Worm (Caenorhabditis elegans) whole organism, L1 larva: ENCODE data around the gene npp-23.

Experiments
- F16B12.6 ChIP-seq: fragments of 150-350 bp; optimal IDR thresholded peaks from 2 replicates; lab custom pipeline; 2014; ENCODE audit warnings: missing biosample characterization, missing genetic modification characterization
- Y116A8C.19 ChIP-seq: sonication (generic microtip); optimal IDR thresholded peaks from 2 replicates; lab custom pipeline; 2016; ENCODE audit warnings: missing compliant biosample characterization, missing genetic modification characterization, borderline replicate concordance
- aha-1 ChIP-seq: fragments of 150-350 bp; optimal IDR thresholded peaks from 2 replicates; lab custom pipeline; 2014; ENCODE audit warnings: missing biosample characterization, missing genetic modification characterization
- alr-1 ChIP-seq: fragments of 200-800 bp; sonication (Bioruptor generic); optimal IDR thresholded peaks from 2 replicates; lab custom pipeline; 2018; ENCODE audit warnings: borderline replicate concordance, mild to moderate bottlenecking, missing genetic modification characterization, missing compliant biosample characterization
- aly-2 ChIP-seq: fragments of 150-350 bp; optimal IDR thresholded peaks from 2 replicates; lab custom pipeline; 2014; ENCODE audit warnings: missing biosample characterization, missing genetic modification characterization
- ama-1 ChIP-seq: fragments of 150-350 bp; optimal IDR thresholded peaks from 2 replicates; lab custom pipeline; 2014
- blmp-1 ChIP-seq: fragments of 150-350 bp; optimal IDR thresholded peaks from 2 replicates; lab custom pipeline; 2014; ENCODE audit warnings: missing biosample characterization, missing genetic modification characterization
- ceh-8 ChIP-seq: fragments of 200-800 bp; sonication (Bioruptor generic); optimal IDR thresholded peaks from 2 replicates; lab custom pipeline; 2018; ENCODE audit warnings: mild to moderate bottlenecking, missing genetic modification characterization, moderate library complexity, missing compliant biosample characterization
- ceh-88 ChIP-seq: fragments of 200-800 bp; sonication (Bioruptor generic); IDR thresholded peaks from 2 replicates; pipeline ENCODE4 v1.3.6; 2022; ENCODE audit warnings: missing genetic modification characterization, missing compliant biosample characterization
- ceh-90 ChIP-seq: sonication (generic microtip); optimal IDR thresholded peaks from 2 replicates; lab custom pipeline; 2016; ENCODE audit warnings: missing genetic modification characterization, missing compliant biosample characterization
- dpl-1 ChIP-seq, 3 experiments: fragments of 150-350 bp in 2 of 3; sonication (generic microtip) in 1 of 3; optimal IDR thresholded peaks; 2 replicates each; lab custom pipeline; 2014 to 2017; ENCODE audit warnings: missing biosample characterization in 3 of 3, missing genetic modification characterization in 3 of 3, missing genetic modification reagents in 3 of 3
- dsc-1 ChIP-seq: sonication (generic microtip); optimal IDR thresholded peaks from 2 replicates; lab custom pipeline; 2016; ENCODE audit warnings: mild to moderate bottlenecking, missing genetic modification characterization, missing compliant biosample characterization
- efl-1 ChIP-seq, 4 experiments: fragments of 150-350 bp; optimal IDR thresholded peaks in 3 of 4; peaks in 1 of 4; 1 replicate in 1 of 4; 2 replicates in 3 of 4; lab custom pipeline; 2014; ENCODE audit warnings: missing biosample characterization in 2 of 4, missing genetic modification characterization in 2 of 4, missing genetic modification reagents in 2 of 4
- efl-3 ChIP-seq: fragments of 200-800 bp; sonication (Bioruptor generic); optimal IDR thresholded peaks from 2 replicates; lab custom pipeline; 2018; ENCODE audit warnings: mild to moderate bottlenecking, missing genetic modification characterization, missing compliant biosample characterization
- elt-3 ChIP-seq, 6 experiments: fragments of 150-350 bp in 1 of 6; sonication (generic microtip); optimal IDR thresholded peaks; 2 replicates each; lab custom pipeline; 2017 to 2018; ENCODE audit warnings: missing biosample characterization in 6 of 6, missing genetic modification characterization in 6 of 6, inconsistent platforms in 1 of 6
- fkh-10 ChIP-seq: sonication (generic microtip); optimal IDR thresholded peaks from 2 replicates; lab custom pipeline; 2017; ENCODE audit warnings: missing biosample characterization, missing genetic modification reagents, missing genetic modification characterization
- grh-1 ChIP-seq: fragments of 200-800 bp; sonication (Bioruptor generic); IDR thresholded peaks from 2 replicates; pipeline ENCODE4 v1.3.6; 2022; ENCODE audit warnings: missing genetic modification reagents, missing genetic modification characterization, missing compliant biosample characterization
- hlh-17 ChIP-seq: fragments of 200-800 bp; sonication (Bioruptor generic); optimal IDR thresholded peaks from 2 replicates; lab custom pipeline; 2018; ENCODE audit warnings: missing genetic modification characterization, mild to moderate bottlenecking, missing compliant biosample characterization, moderate library complexity, borderline replicate concordance
- hpl-2 ChIP-seq: fragments of 150-350 bp; optimal IDR thresholded peaks from 2 replicates; lab custom pipeline; 2014; ENCODE audit warnings: missing biosample characterization, missing genetic modification reagents, missing genetic modification characterization
- irx-1 ChIP-seq: sonication (generic microtip); optimal IDR thresholded peaks from 2 replicates; lab custom pipeline; 2016; ENCODE audit warnings: missing genetic modification characterization, missing compliant biosample characterization
- jun-1 ChIP-seq: fragments of 150-350 bp; optimal IDR thresholded peaks from 2 replicates; lab custom pipeline; 2014; ENCODE audit warnings: missing biosample characterization, missing genetic modification reagents, missing genetic modification characterization
- lin-14 ChIP-seq: fragments of 200-800 bp; sonication (Bioruptor generic); optimal IDR thresholded peaks from 2 replicates; lab custom pipeline; 2018; ENCODE audit warnings: mild to moderate bottlenecking, missing genetic modification characterization, moderate library complexity, missing compliant biosample characterization
- lin-15B ChIP-seq: fragments of 150-350 bp; sonication (generic microtip); optimal IDR thresholded peaks from 3 replicates; lab custom pipeline; 2014; ENCODE audit warnings: missing biosample characterization, missing genetic modification characterization
- lin-35 ChIP-seq, 2 experiments: fragments of 150-350 bp; optimal IDR thresholded peaks; 2 replicates each; lab custom pipeline; 2014; ENCODE audit warnings: missing biosample characterization in 2 of 2, missing genetic modification characterization in 2 of 2, missing genetic modification reagents in 2 of 2
- lin-39 ChIP-seq: fragments of 150-350 bp; optimal IDR thresholded peaks from 2 replicates; lab custom pipeline; 2014; ENCODE audit warnings: missing biosample characterization, missing genetic modification reagents, missing genetic modification characterization
- lsy-2 ChIP-seq, 2 experiments: fragments of 150-350 bp; optimal IDR thresholded peaks; 2 replicates each; lab custom pipeline; 2014; ENCODE audit warnings: missing biosample characterization in 2 of 2, missing genetic modification characterization in 2 of 2
- mab-9 ChIP-seq: fragments of 200-800 bp; sonication (Bioruptor generic); IDR thresholded peaks from 2 replicates; pipeline ENCODE4 v1.3.6; 2022; ENCODE audit warnings: missing genetic modification reagents, missing genetic modification characterization, missing compliant biosample characterization
- mdl-1 ChIP-seq, 2 experiments: fragments of 150-350 bp; optimal IDR thresholded peaks; 2 replicates each; lab custom pipeline; 2014 to 2017; ENCODE audit warnings: missing biosample characterization in 2 of 2, missing genetic modification characterization in 2 of 2, inconsistent platforms in 1 of 2
- mep-1 ChIP-seq: fragments of 150-350 bp; optimal IDR thresholded peaks from 2 replicates; lab custom pipeline; 2014; ENCODE audit warnings: missing biosample characterization, missing genetic modification characterization
- nhr-47 ChIP-seq: sonication (generic microtip); optimal IDR thresholded peaks from 2 replicates; lab custom pipeline; 2016; ENCODE audit warnings: mild to moderate bottlenecking, missing genetic modification characterization, moderate library complexity, missing compliant biosample characterization
- nhr-71 ChIP-seq: sonication (generic microtip); optimal IDR thresholded peaks from 2 replicates; lab custom pipeline; 2016; ENCODE audit warnings: mild to moderate bottlenecking, missing genetic modification characterization, moderate library complexity, missing compliant biosample characterization
- nhr-76 ChIP-seq: sonication (generic microtip); optimal IDR thresholded peaks from 2 replicates; lab custom pipeline; 2017; ENCODE audit warnings: missing biosample characterization, missing genetic modification characterization
- nhr-77 ChIP-seq: fragments of 150-350 bp; optimal IDR thresholded peaks from 2 replicates; lab custom pipeline; 2014; ENCODE audit warnings: missing biosample characterization, missing genetic modification characterization
- nhr-84 ChIP-seq: sonication (generic microtip); optimal IDR thresholded peaks from 2 replicates; lab custom pipeline; 2017; ENCODE audit warnings: missing biosample characterization, missing genetic modification characterization
- nhr-85 ChIP-seq: sonication (generic microtip); peaks from one replicate; lab custom pipeline; 2016; ENCODE audit warnings: missing genetic modification characterization, inconsistent platforms, missing compliant biosample characterization
- nhr-90 ChIP-seq: sonication (generic microtip); optimal IDR thresholded peaks from 2 replicates; lab custom pipeline; 2016; ENCODE audit warnings: mild to moderate bottlenecking, missing genetic modification characterization, missing compliant biosample characterization; ENCODE audit not compliant: poor library complexity
- skn-1 ChIP-seq: fragments of 150-350 bp; optimal IDR thresholded peaks from 2 replicates; lab custom pipeline; 2014; ENCODE audit warnings: missing biosample characterization, missing genetic modification characterization
- snu-23 ChIP-seq: sonication (generic microtip); optimal IDR thresholded peaks from 2 replicates; lab custom pipeline; 2016; ENCODE audit warnings: missing genetic modification characterization, missing compliant biosample characterization
- sptf-1 ChIP-seq: fragments of 150-350 bp; optimal IDR thresholded peaks from 2 replicates; lab custom pipeline; 2014; ENCODE audit warnings: missing biosample characterization, missing genetic modification characterization
- tbx-2 ChIP-seq: sonication (generic microtip); optimal IDR thresholded peaks from 2 replicates; lab custom pipeline; 2016; ENCODE audit warnings: missing genetic modification characterization, missing compliant biosample characterization
- tlp-1 ChIP-seq: fragments of 150-350 bp; optimal IDR thresholded peaks from 2 replicates; lab custom pipeline; 2014; ENCODE audit warnings: missing biosample characterization, missing genetic modification characterization
- unc-98 ChIP-seq: fragments of 200-800 bp; sonication (Bioruptor generic); IDR thresholded peaks from 2 replicates; pipeline ENCODE4 v1.3.6; 2022; ENCODE audit warnings: missing genetic modification characterization, missing compliant biosample characterization
- xbp-1 ChIP-seq: sonication (generic microtip); optimal IDR thresholded peaks from 2 replicates; lab custom pipeline; 2016; ENCODE audit warnings: missing genetic modification characterization, missing compliant biosample characterization
- ztf-11 ChIP-seq, 2 experiments: sonication (generic microtip); optimal IDR thresholded peaks; 2 replicates each; lab custom pipeline; 2016 to 2017; ENCODE audit warnings: missing genetic modification characterization in 2 of 2, missing biosample characterization in 1 of 2, missing compliant biosample characterization in 1 of 2

npp-23 gene

DNA sequence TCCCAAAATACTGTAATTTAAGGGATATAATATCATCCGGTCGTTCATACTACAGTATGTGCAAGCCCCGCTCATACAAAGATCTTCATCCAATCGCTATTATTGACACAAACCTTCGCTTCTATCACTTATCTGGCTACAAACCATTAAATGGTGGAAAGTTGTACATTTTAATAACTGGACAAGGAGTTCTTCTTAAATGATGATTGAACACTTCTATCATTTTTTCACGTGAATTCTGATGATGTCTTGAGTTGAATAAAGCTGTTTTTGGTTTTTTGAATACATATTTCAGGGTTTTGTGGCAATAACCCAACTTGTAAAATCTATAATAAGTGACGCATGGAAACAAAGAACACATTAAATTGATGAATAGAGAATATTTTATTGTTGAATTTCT lies 46.9 kb downstream of the npp-23 start:
- TF ChIP-seq elt-3 (tag; optimal IDR thresholded peaks at IDR 0.05; lab: Kevin White, UChicago): peak in 2 of 6 experiments; percentile 18 to 36
- no peak for TF ChIP-seq grh-1 (GFP tag; lab: Robert Waterston, UW)
- no peak for TF ChIP-seq efl-3 (GFP tag; lab: Kevin White, UChicago)
- TF ChIP-seq unc-98 (GFP tag; lab: Robert Waterston, UW): no peak
- TF ChIP-seq lin-15B (tag; lab: Kevin White, UChicago): no peak
- TF ChIP-seq lin-14: peak; percentile 28
- TF ChIP-seq dpl-1 (GFP tag; optimal IDR thresholded peaks at IDR 0.05; lab: Kevin White, UChicago): no peak
- TF ChIP-seq nhr-84 (tag; lab: Kevin White, UChicago): no peak
- TF ChIP-seq efl-1 (optimal IDR thresholded peaks at IDR 0.05; lab: Kevin White, UChicago): no peak
- TF ChIP-seq efl-1 (GFP tag; optimal IDR thresholded peaks at IDR 0.05 in 1 of 2; lab: Kevin White, UChicago): no peak
- no peak for TF ChIP-seq Y116A8C.19 (tag; lab: Kevin White, UChicago)
- no peak for TF ChIP-seq xbp-1
- TF ChIP-seq alr-1: no peak
- no peak for TF ChIP-seq lin-39
- TF ChIP-seq ceh-90 (tag; lab: Kevin White, UChicago): no peak
- no peak for TF ChIP-seq nhr-77 (tag; lab: Kevin White, UChicago)
- TF ChIP-seq tlp-1 (tag; lab: Kevin White, UChicago): no peak
- TF ChIP-seq aha-1 (tag; lab: Kevin White, UChicago): no peak
- no peak for TF ChIP-seq skn-1
- TF ChIP-seq mep-1 (tag; lab: Kevin White, UChicago): no peak
- TF ChIP-seq nhr-71 (tag; lab: Kevin White, UChicago): peak; percentile 24
- TF ChIP-seq tbx-2: peak; percentile 12
- TF ChIP-seq fkh-10: no peak
- no peak for TF ChIP-seq blmp-1 (tag; lab: Kevin White, UChicago)
- peak; percentile 75 for TF ChIP-seq nhr-85 (tag; lab: Kevin White, UChicago)
- TF ChIP-seq snu-23 (GFP tag; lab: Kevin White, UChicago): no peak
- no peak for TF ChIP-seq sptf-1 (tag; lab: Kevin White, UChicago)
- TF ChIP-seq ztf-11 (tag; optimal IDR thresholded peaks at IDR 0.05; lab: Kevin White, UChicago): no peak
- TF ChIP-seq ama-1 (lab: Kevin White, UChicago): no peak
- no peak for TF ChIP-seq jun-1 (tag; lab: Kevin White, UChicago)
- no peak for TF ChIP-seq mab-9
- TF ChIP-seq mdl-1 (tag; optimal IDR thresholded peaks at IDR 0.05; lab: Kevin White, UChicago): no peak
- no peak for TF ChIP-seq nhr-76
- TF ChIP-seq lin-35 (GFP tag; optimal IDR thresholded peaks at IDR 0.05; lab: Kevin White, UChicago): no peak
- no peak for TF ChIP-seq hpl-2 (GFP tag; lab: Kevin White, UChicago)
- no peak for TF ChIP-seq F16B12.6
- no peak for TF ChIP-seq ceh-8 (GFP tag; lab: Kevin White, UChicago)
- no peak for TF ChIP-seq lsy-2 (tag; optimal IDR thresholded peaks at IDR 0.05; lab: Kevin White, UChicago)
- no peak for TF ChIP-seq irx-1
- TF ChIP-seq nhr-47 (tag; lab: Kevin White, UChicago): no peak
- peak; percentile 31 for TF ChIP-seq nhr-90
- TF ChIP-seq aly-2 (tag; lab: Kevin White, UChicago): peak; percentile 92

- TF ChIP-seq ztf-11 (tag; optimal IDR thresholded peaks at IDR 0.05; lab: Kevin White, UChicago) (no peak), aly-2 (tag; lab: Kevin White, UChicago) (no peak), irx-1 (no peak), dpl-1 (GFP tag; optimal IDR thresholded peaks at IDR 0.05; lab: Kevin White, UChicago) (no peak), hlh-17 (no peak), dsc-1 (no peak), ceh-88 (no peak), sptf-1 (tag; lab: Kevin White, UChicago) (no peak)
Measured at ce11 chrIV:8821147-8821546, 48.3 kb downstream of the npp-23 start, which contains the start of gene T28C6.5. TSS of gene T28C6.5 (plus strand) at chrIV:8821447.
